Fruit fly (Drosophila melanogaster): Measurements from ENCODE around the gene Ibf1.

Gene Ibf1

DNA sequence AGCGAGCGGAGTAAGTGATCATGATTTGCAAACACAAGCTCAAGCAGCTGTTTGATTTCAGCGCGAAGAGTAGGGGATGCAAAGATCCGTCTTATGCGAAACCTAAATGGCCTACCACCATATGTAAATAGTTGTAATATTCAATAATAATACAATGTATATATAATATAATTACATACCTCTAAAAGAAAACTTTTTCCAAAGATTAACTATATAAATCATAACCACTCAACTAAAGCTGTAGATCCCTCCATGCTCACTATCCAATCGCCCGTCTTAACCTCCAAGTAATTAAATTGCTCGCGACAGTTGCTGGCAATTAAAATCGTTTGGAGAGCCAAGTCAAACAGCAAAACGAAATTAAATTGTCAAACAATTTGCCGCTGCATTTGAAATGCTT is 31.4 kb upstream of the Ibf1 start (continued):
- TF ChIP-seq NC2α (GFP tag; optimal IDR thresholded peaks at IDR 0.05) = no peak
- peak; percentile 24 for TF ChIP-seq mam (GFP tag; optimal IDR thresholded peaks at IDR 0.05)
- TF ChIP-seq Awh (GFP tag; IDR thresholded peaks at IDR 0.05) = peak; percentile 38; the same call in 1 of the 2 replicates
- peak; percentile 19 for TF ChIP-seq CG18764 (GFP tag; optimal IDR thresholded peaks at IDR 0.05)
- TF ChIP-seq Kr (GFP tag; optimal IDR thresholded peaks at IDR 0.05) = no peak
- TF ChIP-seq chinmo (GFP tag; IDR thresholded peaks at IDR 0.05; ENCODE audit: partially characterized antibody) = no peak
- no peak for TF ChIP-seq maf-S (GFP tag; optimal IDR thresholded peaks at IDR 0.05)
- TF ChIP-seq CG16815 (GFP tag; optimal IDR thresholded peaks at IDR 0.05) = peak; percentile 51
- TF ChIP-seq run (tag; optimal IDR thresholded peaks at IDR 0.05) = peak; percentile 49
- no peak for TF ChIP-seq oc (tag; optimal IDR thresholded peaks at IDR 0.05)
- TF ChIP-seq cas (GFP tag; IDR thresholded peaks at IDR 0.05) = peak; percentile 73
- TF ChIP-seq pho (GFP tag; optimal IDR thresholded peaks at IDR 0.05) = no peak
- no peak for TF ChIP-seq crol (GFP tag; IDR thresholded peaks at IDR 0.05)
- no peak for TF ChIP-seq Hmx (GFP tag; optimal IDR thresholded peaks at IDR 0.05)
- no peak for TF ChIP-seq vnd (GFP tag; IDR thresholded peaks at IDR 0.05; ENCODE audit: partially characterized antibody)
- TF ChIP-seq HmgZ (tag; optimal IDR thresholded peaks at IDR 0.05) = no peak
- no peak for TF ChIP-seq Dref (GFP tag; IDR thresholded peaks at IDR 0.05)
- peak; percentile 83 for TF ChIP-seq Hmr (GFP tag; optimal IDR thresholded peaks at IDR 0.05)
- TF ChIP-seq D19B (GFP tag; optimal IDR thresholded peaks at IDR 0.05) = peak; percentile 84
- TF ChIP-seq Tbp (GFP tag; optimal IDR thresholded peaks at IDR 0.05) = no peak
- TF ChIP-seq CG15073 (GFP tag; optimal IDR thresholded peaks at IDR 0.05) = no peak
- TF ChIP-seq CG31365 (tag; optimal IDR thresholded peaks at IDR 0.05) = no peak
- no peak for TF ChIP-seq ac (GFP tag; optimal IDR thresholded peaks at IDR 0.05)
- peak in 1 of 2 experiments; percentile 2 for TF ChIP-seq Hr78 (GFP tag; optimal IDR thresholded peaks at IDR 0.05)
- TF ChIP-seq CG14965 (GFP tag; optimal IDR thresholded peaks at IDR 0.05; ENCODE audit: borderline replicate concordance) = no peak
- peak; percentile 79 for TF ChIP-seq CG2120 (GFP tag; optimal IDR thresholded peaks at IDR 0.05)
- TF ChIP-seq CG14014 (GFP tag; IDR thresholded peaks at IDR 0.05) = peak; percentile 74
- no peak for TF ChIP-seq CG2129 (GFP tag; IDR thresholded peaks at IDR 0.05; ENCODE audit: partially characterized antibody)
- TF ChIP-seq CG7987 (GFP tag; optimal IDR thresholded peaks at IDR 0.05) = no peak
- peak; percentile 29 for TF ChIP-seq zfh2 (GFP tag; optimal IDR thresholded peaks at IDR 0.05)
- TF ChIP-seq CG1529 (GFP tag; optimal IDR thresholded peaks at IDR 0.05) = no peak
- TF ChIP-seq aop (GFP tag; IDR thresholded peaks at IDR 0.05) = no peak
- TF ChIP-seq lola (GFP tag; optimal IDR thresholded peaks at IDR 0.05) = no peak
- no peak for TF ChIP-seq sens-2 (GFP tag; IDR thresholded peaks at IDR 0.05)
- TF ChIP-seq CG30403 (GFP tag; optimal IDR thresholded peaks at IDR 0.05) = peak; percentile 78
- TF ChIP-seq phol (tag; optimal IDR thresholded peaks at IDR 0.05) = peak; percentile 75
- TF ChIP-seq CG10321 (GFP tag; IDR thresholded peaks at IDR 0.05) = no peak
- TF ChIP-seq peb (GFP tag; IDR thresholded peaks at IDR 0.05) = no peak
- peak; percentile 39 for TF ChIP-seq salm (tag; optimal IDR thresholded peaks at IDR 0.05)
- no peak for TF ChIP-seq NK7.1 (GFP tag; optimal IDR thresholded peaks at IDR 0.05)
- no peak for TF ChIP-seq CG33557 (GFP tag; optimal IDR thresholded peaks at IDR 0.05)
- peak; percentile 71 for TF ChIP-seq CG3847 (GFP tag; IDR thresholded peaks at IDR 0.05)
- peak; percentile 85 for TF ChIP-seq E2f1 (GFP tag; IDR thresholded peaks at IDR 0.05)
- peak; percentile 43 for TF ChIP-seq CG4820 (GFP tag; optimal IDR thresholded peaks at IDR 0.05)
- no peak for TF ChIP-seq CG6791 (GFP tag; IDR thresholded peaks at IDR 0.05; ENCODE audit: partially characterized antibody)
- no peak for TF ChIP-seq CG14860 (GFP tag; IDR thresholded peaks at IDR 0.05; ENCODE audit: partially characterized antibody)
- peak; percentile 72 for TF ChIP-seq CG11085 (GFP tag; IDR thresholded peaks at IDR 0.05)
- TF ChIP-seq CG34422 (GFP tag; IDR thresholded peaks at IDR 0.05) = peak; percentile 83
- no peak for TF ChIP-seq repo (GFP tag; optimal IDR thresholded peaks at IDR 0.05)
- TF ChIP-seq nom (GFP tag; optimal IDR thresholded peaks at IDR 0.05) = peak; percentile 18
- TF ChIP-seq CG6254 (GFP tag; optimal IDR thresholded peaks at IDR 0.05) = no peak
